Worm (Caenorhabditis elegans) whole organism, L4 larva: ENCODE results near the gene C05D9.3.

Source experiments
- F10B5.3 ChIP-seq: sonication (generic microtip); optimal IDR thresholded peaks from 2 replicates; lab custom pipeline; 2016; ENCODE audit warnings: mild to moderate bottlenecking, missing genetic modification characterization, missing compliant biosample characterization
- F44E2.7 ChIP-seq: fragments of 200-800 bp; sonication (Bioruptor generic); IDR thresholded peaks from 2 replicates; pipeline ENCODE4 v2.1.2; 2022; ENCODE audit warnings: missing genetic modification characterization, missing compliant biosample characterization
- F49E8.2 ChIP-seq: sonication (generic microtip); optimal IDR thresholded peaks from 2 replicates; lab custom pipeline; 2016; ENCODE audit warnings: missing compliant biosample characterization, mild to moderate bottlenecking, missing genetic modification characterization, borderline replicate concordance
- Y48G9A.11 ChIP-seq: fragments of 200-800 bp; sonication (Bioruptor generic); IDR thresholded peaks from 2 replicates; pipeline ENCODE4 v1.3.6; 2022; ENCODE audit warnings: missing genetic modification reagents, missing genetic modification characterization, missing compliant biosample characterization
- Y5F2A.4 ChIP-seq: fragments of 200-800 bp; sonication (Bioruptor generic); optimal IDR thresholded peaks from 2 replicates; lab custom pipeline; 2018; ENCODE audit warnings: mild to moderate bottlenecking, missing genetic modification characterization, missing compliant biosample characterization
- Y75B8A.6 ChIP-seq: fragments of 200-800 bp; sonication (Bioruptor generic); IDR thresholded peaks from 2 replicates; pipeline ENCODE4 v1.3.6; 2022; ENCODE audit warnings: missing genetic modification reagents, missing genetic modification characterization, missing compliant biosample characterization
- aha-1 ChIP-seq: fragments of 150-350 bp; peaks from one replicate; lab custom pipeline; 2014; ENCODE audit warnings: missing biosample characterization, missing genetic modification characterization
- arid-1 ChIP-seq: fragments of 200-800 bp; sonication (Bioruptor generic); conservative IDR thresholded peaks from 2 replicates; pipeline ENCODE4 v1.3.6; 2022; ENCODE audit warnings: missing genetic modification reagents, missing genetic modification characterization, missing compliant biosample characterization
- ceh-32 ChIP-seq: sonication (generic microtip); optimal IDR thresholded peaks from 2 replicates; lab custom pipeline; 2016; ENCODE audit warnings: mild to moderate bottlenecking, missing genetic modification characterization, missing compliant biosample characterization; ENCODE audit not compliant: poor library complexity
- ctbp-1 ChIP-seq: fragments of 200-800 bp; sonication (Bioruptor generic); IDR thresholded peaks from 2 replicates; pipeline ENCODE4 v1.3.6; 2022; ENCODE audit warnings: missing genetic modification reagents, missing genetic modification characterization, missing compliant biosample characterization
- dmd-6 ChIP-seq: fragments of 200-800 bp; sonication (Bioruptor generic); IDR thresholded peaks from 2 replicates; pipeline ENCODE4 v1.3.6; 2022; ENCODE audit warnings: missing genetic modification reagents, missing genetic modification characterization, missing compliant biosample characterization
- duxl-1 ChIP-seq: sonication (generic microtip); optimal IDR thresholded peaks from 2 replicates; lab custom pipeline; 2016; ENCODE audit warnings: mild to moderate bottlenecking, missing genetic modification characterization, moderate library complexity, missing compliant biosample characterization; ENCODE audit not compliant: poor library complexity
- egl-27 ChIP-seq: sonication (generic microtip); optimal IDR thresholded peaks from 3 replicates; lab custom pipeline; 2017; ENCODE audit warnings: missing biosample characterization, missing genetic modification reagents, missing genetic modification characterization
- egl-43 ChIP-seq: fragments of 200-800 bp; sonication (Bioruptor generic); IDR thresholded peaks from 2 replicates; pipeline ENCODE4 v1.3.6; 2022; ENCODE audit warnings: missing genetic modification reagents, missing genetic modification characterization, missing compliant biosample characterization
- gei-8 ChIP-seq: fragments of 200-800 bp; sonication (Bioruptor generic); optimal IDR thresholded peaks from 2 replicates; lab custom pipeline; 2018; ENCODE audit warnings: mild to moderate bottlenecking, missing genetic modification characterization, missing compliant biosample characterization
- hlh-11 ChIP-seq: fragments of 200-800 bp; sonication (Bioruptor generic); optimal IDR thresholded peaks from 2 replicates; lab custom pipeline; 2018; ENCODE audit warnings: mild to moderate bottlenecking, missing genetic modification characterization, missing compliant biosample characterization
- hlh-30 ChIP-seq: sonication (generic microtip); optimal IDR thresholded peaks from 2 replicates; lab custom pipeline; 2017; ENCODE audit warnings: antibody characterized with exemption, mild to moderate bottlenecking, missing genetic modification characterization, missing compliant biosample characterization; ENCODE audit not compliant: insufficient read depth
- jun-1 ChIP-seq: fragments of 150-350 bp; optimal IDR thresholded peaks from 2 replicates; lab custom pipeline; 2014; ENCODE audit warnings: missing biosample characterization, missing genetic modification reagents, missing genetic modification characterization
- lin-1 ChIP-seq: fragments of 200-800 bp; sonication (Bioruptor generic); IDR thresholded peaks from 2 replicates; pipeline ENCODE4 v1.3.6; 2022; ENCODE audit warnings: missing genetic modification reagents, missing genetic modification characterization, missing compliant biosample characterization
- lin-13 ChIP-seq: fragments of 150-350 bp; optimal IDR thresholded peaks from 2 replicates; lab custom pipeline; 2014; ENCODE audit warnings: missing biosample characterization, missing genetic modification reagents, missing genetic modification characterization
- lin-15B ChIP-seq: fragments of 150-350 bp; sonication (generic microtip); optimal IDR thresholded peaks from 3 replicates; lab custom pipeline; 2014; ENCODE audit warnings: missing biosample characterization, missing genetic modification characterization
- lin-29 ChIP-seq: fragments of 200-800 bp; sonication (Bioruptor generic); IDR thresholded peaks from 2 replicates; pipeline ENCODE4 v1.3.6; 2022; ENCODE audit warnings: missing genetic modification reagents, missing genetic modification characterization, missing compliant biosample characterization
- lin-38 ChIP-seq: fragments of 200-800 bp; sonication (Bioruptor generic); IDR thresholded peaks from 2 replicates; pipeline ENCODE4 v1.3.6; 2022; ENCODE audit warnings: missing genetic modification reagents, missing genetic modification characterization, missing compliant biosample characterization
- lsy-2 ChIP-seq, 2 experiments: fragments of 150-350 bp in 1 of 2; sonication (generic microtip) in 1 of 2; optimal IDR thresholded peaks; 2 replicates each; lab custom pipeline; 2014 to 2017; ENCODE audit warnings: missing biosample characterization in 2 of 2, missing genetic modification characterization in 2 of 2
- mdl-1 ChIP-seq, 2 experiments: fragments of 150-350 bp in 1 of 2; sonication (generic microtip) in 1 of 2; optimal IDR thresholded peaks; 2 replicates each; lab custom pipeline; 2014 to 2017; ENCODE audit warnings: missing biosample characterization in 2 of 2, missing genetic modification characterization in 2 of 2
- mdt-29 ChIP-seq: fragments of 200-800 bp; sonication (Bioruptor generic); IDR thresholded peaks from 2 replicates; pipeline ENCODE4 v1.3.6; 2022; ENCODE audit warnings: missing genetic modification reagents, missing genetic modification characterization, missing compliant biosample characterization
- mep-1 ChIP-seq: fragments of 150-350 bp; sonication (generic microtip); optimal IDR thresholded peaks from 3 replicates; lab custom pipeline; 2014; ENCODE audit warnings: missing biosample characterization, missing genetic modification characterization
- mxl-3 ChIP-seq: fragments of 200-800 bp; sonication (Bioruptor generic); optimal IDR thresholded peaks from 2 replicates; lab custom pipeline; 2018; ENCODE audit warnings: mild to moderate bottlenecking, missing genetic modification characterization, missing compliant biosample characterization
- nhr-10 ChIP-seq: fragments of 150-350 bp; optimal IDR thresholded peaks from 2 replicates; lab custom pipeline; 2014; ENCODE audit warnings: missing biosample characterization, missing genetic modification characterization
- nhr-11 ChIP-seq: fragments of 150-350 bp; optimal IDR thresholded peaks from 2 replicates; lab custom pipeline; 2014; ENCODE audit warnings: missing biosample characterization, missing genetic modification characterization
- nhr-111 ChIP-seq: fragments of 200-800 bp; sonication (Bioruptor generic); optimal IDR thresholded peaks from 2 replicates; lab custom pipeline; 2018; ENCODE audit warnings: mild to moderate bottlenecking, missing genetic modification characterization, missing compliant biosample characterization
- nhr-237 ChIP-seq: sonication (generic microtip); optimal IDR thresholded peaks from 2 replicates; lab custom pipeline; 2017; ENCODE audit warnings: missing biosample characterization, missing genetic modification characterization
- nhr-25 ChIP-seq: sonication (generic microtip); optimal IDR thresholded peaks from 2 replicates; lab custom pipeline; 2017; ENCODE audit warnings: missing genetic modification characterization, mild to moderate bottlenecking, missing compliant biosample characterization, antibody characterized with exemption, moderate library complexity, borderline replicate concordance; ENCODE audit not compliant: insufficient read depth
- nhr-28 ChIP-seq: fragments of 150-350 bp; optimal IDR thresholded peaks from 2 replicates; lab custom pipeline; 2014; ENCODE audit warnings: missing biosample characterization, missing genetic modification characterization
- nhr-76 ChIP-seq: fragments of 150-350 bp; optimal IDR thresholded peaks from 2 replicates; lab custom pipeline; 2014; ENCODE audit warnings: missing biosample characterization, missing genetic modification characterization
- pqm-1 ChIP-seq: sonication (generic microtip); optimal IDR thresholded peaks from 2 replicates; lab custom pipeline; 2017; ENCODE audit warnings: missing biosample characterization, missing genetic modification characterization
- sdz-12 ChIP-seq: fragments of 200-800 bp; sonication (Bioruptor generic); optimal IDR thresholded peaks from 2 replicates; lab custom pipeline; 2018; ENCODE audit warnings: mild to moderate bottlenecking, missing genetic modification characterization, missing compliant biosample characterization
- snpc-1.2 ChIP-seq: fragments of 200-800 bp; sonication (Bioruptor generic); IDR thresholded peaks from 2 replicates; pipeline ENCODE4 v1.3.6; 2022; ENCODE audit warnings: missing genetic modification reagents, missing genetic modification characterization, missing compliant biosample characterization
- spr-1 ChIP-seq: sonication (generic microtip); optimal IDR thresholded peaks from 2 replicates; lab custom pipeline; 2016; ENCODE audit warnings: mild to moderate bottlenecking, missing genetic modification characterization, missing compliant biosample characterization
- spr-3 ChIP-seq: fragments of 200-800 bp; sonication (Bioruptor generic); optimal IDR thresholded peaks from 2 replicates; lab custom pipeline; 2018; ENCODE audit warnings: mild to moderate bottlenecking, missing genetic modification characterization, missing compliant biosample characterization
- tag-97 ChIP-seq: fragments of 200-800 bp; sonication (Bioruptor generic); IDR thresholded peaks from 2 replicates; pipeline ENCODE4 v1.3.6; 2022; ENCODE audit warnings: missing genetic modification characterization, missing compliant biosample characterization
- unc-62 ChIP-seq, 3 experiments: fragments of 150-350 bp in 1 of 3; sonication (generic microtip); optimal IDR thresholded peaks in 2 of 3; peaks in 1 of 3; 1 replicate in 1 of 3; 2 replicates in 2 of 3; lab custom pipeline; 2014 to 2017; ENCODE audit warnings: missing biosample characterization in 3 of 3, missing genetic modification characterization in 3 of 3, missing genetic modification reagents in 3 of 3, missing genotype in 1 of 3
- zfp-2 ChIP-seq: sonication (generic microtip); optimal IDR thresholded peaks from 2 replicates; lab custom pipeline; 2016; ENCODE audit warnings: mild to moderate bottlenecking, missing genetic modification characterization, missing compliant biosample characterization
- ztf-7 ChIP-seq: fragments of 150-350 bp; optimal IDR thresholded peaks from 2 replicates; lab custom pipeline; 2014; ENCODE audit warnings: missing biosample characterization, missing genetic modification characterization

Gene C05D9.3

DNA sequence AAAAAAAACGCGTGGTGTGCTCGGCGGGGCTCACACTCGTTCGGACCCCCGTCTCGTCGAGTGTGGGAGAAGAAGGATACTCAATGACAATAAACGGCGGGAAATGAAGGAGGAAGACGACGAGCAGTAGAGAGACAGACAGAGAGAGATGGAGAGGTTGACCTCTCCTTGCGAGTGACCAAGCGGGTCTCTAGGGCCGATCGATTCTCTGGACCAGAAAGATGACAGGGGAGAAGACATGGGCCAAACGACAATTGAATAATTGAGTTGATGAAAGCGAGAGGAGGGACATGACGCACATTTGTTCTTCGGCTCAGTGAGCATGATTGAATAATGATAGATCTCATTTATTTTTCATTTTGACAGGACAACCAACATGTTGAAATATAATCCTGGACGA lies 8.6 kb downstream of the C05D9.3 start (continued):
- TF ChIP-seq Y75B8A.6 (GFP tag; lab: Robert Waterston, UW) (no peak), ztf-7 (tag; lab: Kevin White, UChicago) (no peak), nhr-28 (no peak), unc-62 (GFP tag; optimal IDR thresholded peaks at IDR 0.05 in 1 of 2; lab: Kevin White, UChicago) (peak in 1 of 2 experiments; percentile 61), unc-62 (tag; optimal IDR thresholded peaks at IDR 0.05; lab: Kevin White, UChicago) (no peak), F49E8.2 (tag; lab: Kevin White, UChicago) (no peak), hlh-11 (tag; lab: Kevin White, UChicago) (no peak), spr-1 (tag; lab: Kevin White, UChicago) (no peak), zfp-2 (tag; lab: Kevin White, UChicago) (no peak), arid-1 (GFP tag; lab: Robert Waterston, UW) (no peak), lin-15B (tag; lab: Kevin White, UChicago) (no peak), gei-8 (GFP tag; lab: Kevin White, UChicago) (no peak), jun-1 (tag; lab: Kevin White, UChicago) (no peak), F10B5.3 (tag; lab: Kevin White, UChicago) (no peak), lin-1 (GFP tag; lab: Robert Waterston, UW) (no peak), mdt-29 (GFP tag; lab: Robert Waterston, UW) (no peak), dmd-6 (GFP tag; lab: Robert Waterston, UW) (no peak)

DNA sequence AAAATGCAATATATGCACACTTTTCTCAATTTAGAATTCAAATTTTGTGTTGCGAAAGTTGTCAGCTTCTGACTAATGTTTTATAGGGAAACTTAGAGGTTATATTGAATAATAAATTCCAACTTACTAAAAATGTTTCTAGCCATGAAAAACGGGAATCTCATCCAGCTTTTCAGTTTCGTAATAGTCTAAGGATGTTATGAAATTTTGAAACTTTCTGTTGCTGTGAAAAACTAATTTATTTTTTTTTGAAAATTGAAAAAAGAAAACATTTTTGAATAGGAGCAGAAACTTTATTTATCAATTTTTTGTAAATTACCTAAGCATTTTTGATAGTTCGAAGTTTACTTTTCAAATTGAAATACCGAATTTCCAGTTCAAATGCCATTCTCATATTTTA lies 9.9 kb downstream of the C05D9.3 start:
- TF ChIP-seq snpc-1.2 (no peak), F44E2.7 (GFP tag; lab: Robert Waterston, UW) (no peak), Y48G9A.11 (GFP tag; lab: Robert Waterston, UW) (no peak), nhr-10 (no peak), mdl-1 (tag; optimal IDR thresholded peaks at IDR 0.05; lab: Kevin White, UChicago) (no peak), nhr-25 (tag; lab: Kevin White, UChicago) (no peak), Y5F2A.4 (GFP tag; lab: Kevin White, UChicago) (no peak)
- TF ChIP-seq, all 104 proteins: peak for 0

DNA sequence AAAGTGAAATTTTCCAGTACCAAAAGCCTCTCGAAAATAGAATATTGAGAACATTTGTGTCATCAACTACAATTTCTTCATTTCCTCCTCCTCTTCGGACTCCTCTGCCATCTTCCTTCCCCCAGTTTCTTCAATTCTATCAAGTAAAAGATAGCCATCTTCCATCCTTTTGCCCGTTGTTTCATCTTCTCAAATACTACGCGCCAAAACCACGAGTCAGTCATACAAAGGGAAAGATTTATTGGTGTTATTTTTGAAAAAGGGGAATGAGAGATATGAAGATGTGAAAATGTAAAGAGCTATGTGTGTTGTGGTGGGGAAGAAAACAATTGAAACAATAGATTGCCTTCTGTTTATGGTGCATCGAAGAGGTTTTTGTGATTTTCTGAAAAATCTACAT lies 10.5 kb downstream of the C05D9.3 start:
- peak; percentile 31 for TF ChIP-seq nhr-28
- no peak for TF ChIP-seq lin-29 (GFP tag; lab: Robert Waterston, UW)
- no peak for TF ChIP-seq lin-1 (GFP tag; lab: Robert Waterston, UW)
- TF ChIP-seq lsy-2 (tag; optimal IDR thresholded peaks at IDR 0.05; lab: Kevin White, UChicago), result peak in 1 of 2 experiments; percentile 3
- no peak for TF ChIP-seq nhr-111
- peak; percentile 20 for TF ChIP-seq mep-1 (tag; lab: Kevin White, UChicago)
- peak; percentile 85 for TF ChIP-seq hlh-30 (tag; lab: Kevin White, UChicago)
- TF ChIP-seq mxl-3 (GFP tag; lab: Kevin White, UChicago), result peak; percentile 6
- no peak for TF ChIP-seq tag-97 (GFP tag; lab: Robert Waterston, UW)
- peak; percentile 1 for TF ChIP-seq hlh-11 (tag; lab: Kevin White, UChicago)
- peak; percentile 47 for TF ChIP-seq nhr-11
- TF ChIP-seq pqm-1 (tag; lab: Kevin White, UChicago), result no peak
- TF ChIP-seq unc-62 (GFP tag; optimal IDR thresholded peaks at IDR 0.05 in 1 of 2; lab: Kevin White, UChicago), result peak in 1 of 2 experiments; percentile 100
- TF ChIP-seq unc-62 (tag; optimal IDR thresholded peaks at IDR 0.05; lab: Kevin White, UChicago), result no peak

DNA sequence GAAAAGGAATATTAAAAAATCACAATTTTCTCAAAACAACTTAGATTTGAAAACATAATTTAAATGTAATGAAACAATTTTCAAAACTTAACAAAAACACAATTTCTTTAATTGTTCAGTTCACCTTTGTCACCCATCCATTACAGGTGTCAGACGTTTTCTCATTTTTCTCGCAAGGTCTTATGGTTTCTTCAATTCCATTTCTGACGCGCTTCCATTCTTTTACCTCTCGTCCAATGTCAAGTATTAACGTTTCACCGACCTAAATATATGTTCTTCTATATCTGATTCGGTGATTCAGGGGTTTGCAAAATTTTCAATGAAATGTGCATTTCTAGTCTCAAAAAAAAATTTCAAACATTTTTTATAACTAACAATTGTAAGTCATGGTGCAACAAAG lies 11.8 kb downstream of the C05D9.3 start:
- TF ChIP-seq mdl-1 (tag; optimal IDR thresholded peaks at IDR 0.05; lab: Kevin White, UChicago) (no peak), F49E8.2 (tag; lab: Kevin White, UChicago) (no peak), egl-27 (tag; lab: Kevin White, UChicago) (no peak), lin-38 (GFP tag; lab: Robert Waterston, UW) (no peak), nhr-237 (tag; lab: Kevin White, UChicago) (no peak), nhr-111 (no peak), gei-8 (GFP tag; lab: Kevin White, UChicago) (no peak), spr-3 (no peak), nhr-76 (no peak), aha-1 (no peak), lin-13 (GFP tag; lab: Kevin White, UChicago) (no peak), ctbp-1 (GFP tag; lab: Robert Waterston, UW) (no peak), zfp-2 (tag; lab: Kevin White, UChicago) (no peak), sdz-12 (no peak), ceh-32 (no peak), egl-43 (GFP tag; lab: Robert Waterston, UW) (no peak), duxl-1 (tag; lab: Kevin White, UChicago) (no peak)
- TF ChIP-seq, all 104 proteins: peak for 0
